Fruit fly (Drosophila melanogaster) whole organism, embryonic: Measurements from ENCODE around the gene Gr61a.

ENCODE experiments used
- ATbp ChIP-seq: fragments of 200-800 bp; sonication (Bioruptor generic); optimal IDR thresholded peaks from 2 replicates; lab custom pipeline; 2017; ENCODE audit warnings: missing biosample characterization, mild to moderate bottlenecking, missing genetic modification characterization, missing genetic modification reagents
- Ada2b ChIP-seq: fragments of 200-800 bp; sonication (Bioruptor generic); IDR thresholded peaks from 2 replicates; pipeline ENCODE4 v1.3.6; 2022; ENCODE audit warnings: missing biosample characterization, missing genetic modification characterization
- Bteb2 ChIP-seq: fragments of 200-800 bp; sonication (Bioruptor generic); optimal IDR thresholded peaks from 2 replicates; lab custom pipeline; 2016; ENCODE audit warnings: missing biosample characterization, missing genetic modification characterization
- CG10366 ChIP-seq: fragments of 200-800 bp; sonication (Bioruptor generic); IDR thresholded peaks from 2 replicates; pipeline ENCODE4 v1.3.6; 2022; ENCODE audit warnings: missing biosample characterization, missing genetic modification characterization
- CG10654 ChIP-seq: fragments of 200-800 bp; sonication (Bioruptor generic); optimal IDR thresholded peaks from 2 replicates; lab custom pipeline; 2016; ENCODE audit warnings: missing biosample characterization, missing genetic modification characterization
- CG11456 ChIP-seq: fragments of 200-800 bp; sonication (Bioruptor generic); IDR thresholded peaks from 3 replicates; pipeline ENCODE4 v1.3.6; 2022; ENCODE audit warnings: missing biosample characterization, missing genetic modification characterization
- CG12659 ChIP-seq: fragments of 200-800 bp; sonication (Bioruptor generic); optimal IDR thresholded peaks from 3 replicates; lab custom pipeline; 2017; ENCODE audit warnings: mild to moderate bottlenecking, missing biosample characterization, missing genetic modification reagents, missing genetic modification characterization
- CG15514 ChIP-seq: fragments of 200-800 bp; sonication (Bioruptor generic); optimal IDR thresholded peaks from 3 replicates; lab custom pipeline; 2017; ENCODE audit warnings: missing biosample characterization, missing genetic modification characterization, mild to moderate bottlenecking, moderate library complexity, missing genetic modification reagents
- CG16813 ChIP-seq: fragments of 200-800 bp; sonication (Bioruptor generic); IDR thresholded peaks from 3 replicates; pipeline ENCODE4 v1.3.6; 2022; ENCODE audit warnings: missing biosample characterization, missing genetic modification characterization; ENCODE audit not compliant: partially characterized antibody
- CG17385 ChIP-seq: fragments of 200-800 bp; sonication (Bioruptor generic); optimal IDR thresholded peaks from 3 replicates; lab custom pipeline; 2018; ENCODE audit warnings: missing biosample characterization, mild to moderate bottlenecking, missing genetic modification characterization
- CG18262 ChIP-seq: fragments of 200-800 bp; optimal IDR thresholded peaks from 3 replicates; lab custom pipeline; 2019; ENCODE audit warnings: missing biosample characterization, mild to moderate bottlenecking, missing genetic modification characterization, moderate library complexity
- CG3407 ChIP-seq: fragments of 200-800 bp; sonication (Bioruptor generic); optimal IDR thresholded peaks from 2 replicates; lab custom pipeline; 2018; ENCODE audit warnings: missing biosample characterization, mild to moderate bottlenecking, missing genetic modification characterization
- CG34224 ChIP-seq: fragments of 200-800 bp; sonication (Bioruptor generic); IDR thresholded peaks from 3 replicates; pipeline ENCODE4 v1.3.6; 2022; ENCODE audit warnings: missing biosample characterization, missing genetic modification characterization; ENCODE audit not compliant: partially characterized antibody
- CG34422 ChIP-seq: fragments of 200-800 bp; sonication (Bioruptor generic); IDR thresholded peaks from 3 replicates; pipeline ENCODE4 v1.3.6; 2022; ENCODE audit warnings: missing biosample characterization, missing genetic modification characterization
- CG5180 ChIP-seq: fragments of 200-800 bp; sonication (Bioruptor generic); optimal IDR thresholded peaks from 3 replicates; lab custom pipeline; 2017; ENCODE audit warnings: missing biosample characterization, missing genetic modification characterization, mild to moderate bottlenecking, moderate library complexity, missing genetic modification reagents
- CG7271 ChIP-seq: fragments of 200-800 bp; sonication (Bioruptor generic); optimal IDR thresholded peaks from 2 replicates; lab custom pipeline; 2018; ENCODE audit warnings: missing biosample characterization, mild to moderate bottlenecking, missing genetic modification characterization, moderate library complexity
- CG7556 ChIP-seq: fragments of 200-800 bp; sonication (Bioruptor generic); optimal IDR thresholded peaks from 2 replicates; lab custom pipeline; 2017; ENCODE audit warnings: missing biosample characterization, mild to moderate bottlenecking, missing genetic modification characterization
- CG7987 ChIP-seq: fragments of 200-800 bp; sonication (Bioruptor generic); optimal IDR thresholded peaks from 2 replicates; lab custom pipeline; 2018; ENCODE audit warnings: missing biosample characterization, mild to moderate bottlenecking, missing genetic modification characterization, moderate library complexity
- CG9727 ChIP-seq: fragments of 200-800 bp; sonication (Bioruptor generic); optimal IDR thresholded peaks from 3 replicates; lab custom pipeline; 2017; ENCODE audit warnings: missing biosample characterization, mild to moderate bottlenecking, missing genetic modification characterization
- CG9797 ChIP-seq: fragments of 200-800 bp; sonication (Bioruptor generic); optimal IDR thresholded peaks from 3 replicates; lab custom pipeline; 2018; ENCODE audit warnings: missing biosample characterization, mild to moderate bottlenecking, missing genetic modification characterization
- Camta ChIP-seq: fragments of 200-800 bp; sonication (Bioruptor generic); optimal IDR thresholded peaks from 2 replicates; lab custom pipeline; 2016; ENCODE audit warnings: missing biosample characterization, missing genetic modification characterization
- CoRest ChIP-seq: fragments of 200-800 bp; sonication (Bioruptor generic); optimal IDR thresholded peaks from 3 replicates; lab custom pipeline; 2018; ENCODE audit warnings: missing biosample characterization, mild to moderate bottlenecking, missing genetic modification characterization, moderate library complexity
- D ChIP-seq, 2 experiments: fragments of 200-800 bp in 1 of 2; fragments of >200 bp in 1 of 2; sonication (Bioruptor generic) in 1 of 2; optimal IDR thresholded peaks; 2 replicates in 1 of 2; 3 replicates in 1 of 2; lab custom pipeline; 2017; ENCODE audit warnings: mild to moderate bottlenecking in 1 of 2, missing biosample characterization in 1 of 2, missing genetic modification characterization in 1 of 2, missing genetic modification reagents in 1 of 2
- Elba2 ChIP-seq: fragments of 200-800 bp; sonication (Bioruptor generic); optimal IDR thresholded peaks from 3 replicates; lab custom pipeline; 2016; ENCODE audit warnings: missing biosample characterization, missing genetic modification characterization
- Fer3 ChIP-seq: fragments of 200-800 bp; sonication (Bioruptor generic); optimal IDR thresholded peaks from 2 replicates; lab custom pipeline; 2018; ENCODE audit warnings: missing biosample characterization, mild to moderate bottlenecking, missing genetic modification characterization, moderate library complexity
- GATAe ChIP-seq: fragments of 200-800 bp; sonication (Bioruptor generic); conservative IDR thresholded peaks from 2 replicates; pipeline ENCODE4 v1.3.6; 2022; ENCODE audit warnings: missing biosample characterization, missing genetic modification characterization
- HHEX ChIP-seq: fragments of 200-800 bp; sonication (Bioruptor generic); optimal IDR thresholded peaks from 3 replicates; lab custom pipeline; 2017; ENCODE audit warnings: missing biosample characterization, mild to moderate bottlenecking, missing genetic modification characterization, missing genetic modification reagents
- HLHmδ ChIP-seq: fragments of 200-800 bp; sonication (Bioruptor generic); optimal IDR thresholded peaks from 2 replicates; lab custom pipeline; 2018; ENCODE audit warnings: missing biosample characterization, mild to moderate bottlenecking, missing genetic modification characterization, moderate library complexity
- HmgD ChIP-seq: fragments of 200-800 bp; sonication (Bioruptor generic); optimal IDR thresholded peaks from 3 replicates; lab custom pipeline; 2016; ENCODE audit warnings: missing biosample characterization, missing genetic modification characterization
- Hr39 ChIP-seq: fragments of >200 bp; optimal IDR thresholded peaks from 2 replicates; lab custom pipeline; 2017
- Mad ChIP-seq: fragments of 200-800 bp; sonication (Bioruptor generic); optimal IDR thresholded peaks from 2 replicates; lab custom pipeline; 2016; ENCODE audit warnings: missing biosample characterization, missing genetic modification characterization
- NC2β ChIP-seq: fragments of 200-800 bp; sonication (Bioruptor generic); optimal IDR thresholded peaks from 2 replicates; lab custom pipeline; 2016; ENCODE audit warnings: missing biosample characterization, missing genetic modification characterization
- NK7.1 ChIP-seq: fragments of 200-800 bp; sonication (Bioruptor generic); optimal IDR thresholded peaks from 3 replicates; lab custom pipeline; 2016; ENCODE audit warnings: missing biosample characterization, missing genetic modification characterization
- Optix ChIP-seq: fragments of 200-800 bp; sonication (Bioruptor generic); IDR thresholded peaks from 3 replicates; pipeline ENCODE4 v1.3.6; 2022; ENCODE audit warnings: missing biosample characterization, missing genetic modification characterization
- amos ChIP-seq: fragments of 200-800 bp; sonication (Bioruptor generic); IDR thresholded peaks from 2 replicates; pipeline ENCODE4 v1.3.6; 2022; ENCODE audit warnings: missing biosample characterization, missing genetic modification characterization; ENCODE audit not compliant: partially characterized antibody
- bbx ChIP-seq: fragments of 200-800 bp; sonication (Bioruptor generic); IDR thresholded peaks from 2 replicates; pipeline ENCODE4 v1.3.6; 2022; ENCODE audit warnings: missing biosample characterization, missing genetic modification characterization; ENCODE audit not compliant: partially characterized antibody
- cg ChIP-seq: fragments of 200-800 bp; sonication (Bioruptor generic); optimal IDR thresholded peaks from 3 replicates; lab custom pipeline; 2019; ENCODE audit warnings: missing biosample characterization, mild to moderate bottlenecking, missing genetic modification characterization, moderate library complexity
- disco-r ChIP-seq: fragments of 200-800 bp; sonication (Bioruptor generic); optimal IDR thresholded peaks from 2 replicates; lab custom pipeline; 2016; ENCODE audit warnings: missing biosample characterization, missing genetic modification characterization
- dm ChIP-seq: fragments of 200-800 bp; sonication (Bioruptor generic); optimal IDR thresholded peaks from 3 replicates; lab custom pipeline; 2016; ENCODE audit warnings: missing biosample characterization, missing genetic modification characterization
- en ChIP-seq: fragments of 200-800 bp; sonication (Bioruptor generic); optimal IDR thresholded peaks from 2 replicates; lab custom pipeline; 2016; ENCODE audit warnings: missing biosample characterization, missing genetic modification characterization
- kah ChIP-seq: fragments of 200-800 bp; sonication (Bioruptor generic); optimal IDR thresholded peaks from 2 replicates; lab custom pipeline; 2018; ENCODE audit warnings: missing biosample characterization, mild to moderate bottlenecking, missing genetic modification characterization
- nerfin-1 ChIP-seq: fragments of 200-800 bp; sonication (Bioruptor generic); optimal IDR thresholded peaks from 3 replicates; lab custom pipeline; 2019; ENCODE audit warnings: missing biosample characterization, mild to moderate bottlenecking, missing genetic modification characterization, moderate library complexity
- otp ChIP-seq: fragments of 200-800 bp; sonication (Bioruptor generic); IDR thresholded peaks from 3 replicates; pipeline ENCODE4, ENCODE4 v1.3.6; 2022; ENCODE audit warnings: missing biosample characterization, missing genetic modification characterization
- pho ChIP-seq: fragments of 200-800 bp; sonication (Bioruptor generic); optimal IDR thresholded peaks from 2 replicates; lab custom pipeline; 2016; ENCODE audit warnings: missing biosample characterization, missing genetic modification characterization
- row ChIP-seq: fragments of 200-800 bp; sonication (Bioruptor generic); IDR thresholded peaks from 3 replicates; pipeline ENCODE4 v1.3.6; 2022; ENCODE audit warnings: missing biosample characterization, missing genetic modification characterization
- sc ChIP-seq, 3 experiments: fragments of >200 bp in 2 of 3; fragments of 200-800 bp in 1 of 3; sonication (Bioruptor generic) in 1 of 3; optimal IDR thresholded peaks; 2 replicates in 2 of 3; 3 replicates in 1 of 3; lab custom pipeline; 2017; ENCODE audit warnings: mild to moderate bottlenecking in 1 of 3, missing biosample characterization in 1 of 3, missing genetic modification characterization in 1 of 3, missing genetic modification reagents in 1 of 3
- sens-2 ChIP-seq: fragments of 200-800 bp; sonication (Bioruptor generic); IDR thresholded peaks from 2 replicates; pipeline ENCODE4 v1.3.6; 2022; ENCODE audit warnings: missing biosample characterization, missing genetic modification characterization
- tna ChIP-seq: fragments of 200-800 bp; sonication (Bioruptor generic); IDR thresholded peaks from 2 replicates; pipeline ENCODE4 v1.3.6; 2022; ENCODE audit warnings: missing biosample characterization, missing genetic modification characterization; ENCODE audit not compliant: partially characterized antibody

Gr61a gene

DNA sequence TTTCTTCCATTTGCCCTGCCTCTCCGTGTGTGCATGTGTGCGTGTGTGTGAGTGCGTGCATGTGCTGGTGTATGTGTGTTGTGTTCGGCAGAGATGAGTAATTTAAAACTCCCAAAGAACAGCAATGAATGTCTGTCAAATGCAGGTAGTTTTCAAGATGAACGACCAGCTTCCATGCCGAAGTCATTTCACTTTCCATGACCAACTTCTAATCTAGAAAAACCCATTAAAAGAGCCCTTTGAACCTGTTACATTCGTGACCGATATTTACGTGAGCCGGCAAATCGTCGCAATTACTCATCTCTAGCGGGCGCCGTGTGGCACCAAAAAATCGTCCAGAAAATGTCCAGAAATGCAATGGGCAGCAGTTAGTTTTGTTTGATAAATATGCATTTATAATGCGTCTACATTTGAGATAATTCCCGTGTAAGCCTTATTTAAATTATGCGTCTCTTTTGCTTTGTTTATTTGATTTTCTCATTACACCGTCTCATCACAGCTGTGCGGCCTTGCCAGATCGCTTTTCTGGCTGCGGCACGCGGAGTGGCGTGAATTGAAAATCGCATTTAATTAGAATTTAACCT, 31.2 kb downstream of the Gr61a start (continued):
- TF ChIP-seq pho (GFP tag; lab: Kevin White, UChicago) (peak; percentile 47), Ada2b (0 out of 2 replicates have a peak, but pooled peaks have one; percentile 14), dm (peak; percentile 82), nerfin-1 (tag; lab: Kevin White, UChicago) (no peak), CG3407 (GFP tag; lab: Kevin White, UChicago) (no peak), CG7271 (no peak), cg (GFP tag; lab: Kevin White, UChicago) (peak; percentile 91), HHEX (no peak), CG16813 (peak; percentile 86), CG7987 (GFP tag; lab: Kevin White, UChicago) (no peak), Bteb2 (GFP tag; lab: Kevin White, UChicago) (peak; percentile 37), CG7556 (GFP tag; lab: Kevin White, UChicago) (no peak), CG10654 (GFP tag; lab: Kevin White, UChicago) (no peak), NK7.1 (GFP tag; lab: Kevin White, UChicago) (peak; percentile 26), Hr39 (lab: Kevin White, UChicago) (no peak), kah (GFP tag; lab: Kevin White, UChicago) (no peak), CG34422 (GFP tag; lab: Robert Waterston, UW) (peak; percentile 67), HmgD (peak; percentile 67), CG12659 (peak; percentile 19), CG17385 (GFP tag; lab: Kevin White, UChicago) (peak; percentile 31), CG18262 (tag; lab: Kevin White, UChicago) (no peak), tna (GFP tag; lab: Robert Waterston, UW) (peak; percentile 56; the same call in 1 of the 2 replicates), NC2β (GFP tag; lab: Kevin White, UChicago) (no peak), Mad (GFP tag; lab: Kevin White, UChicago) (peak; percentile 39), sens-2 (GFP tag; lab: Robert Waterston, UW) (no peak), CG9727 (GFP tag; lab: Kevin White, UChicago) (peak; percentile 37), disco-r (no peak), otp (GFP tag; lab: Robert Waterston, UW) (no peak), CG11456 (GFP tag; lab: Robert Waterston, UW) (peak; percentile 69; the same call in 2 of the 3 replicates), D (optimal IDR thresholded peaks at IDR 0.05; lab: Kevin White, UChicago) (no peak), D (GFP tag; optimal IDR thresholded peaks at IDR 0.05; lab: Kevin White, UChicago) (no peak), amos (GFP tag; lab: Robert Waterston, UW) (peak; percentile 76), Optix (peak; percentile 54; the same call in 1 of the 3 replicates), HLHmδ (GFP tag; lab: Kevin White, UChicago) (no peak), CG10366 (GFP tag; lab: Robert Waterston, UW) (no peak), Elba2 (GFP tag; lab: Kevin White, UChicago) (no peak), sc (optimal IDR thresholded peaks at IDR 0.05; lab: Kevin White, UChicago) (no peak), sc (GFP tag; optimal IDR thresholded peaks at IDR 0.05; lab: Kevin White, UChicago) (no peak), row (GFP tag; lab: Robert Waterston, UW) (peak; percentile 81), Fer3 (tag; lab: Kevin White, UChicago) (peak; percentile 12), CoRest (peak; percentile 44), CG9797 (GFP tag; lab: Kevin White, UChicago) (no peak), en (GFP tag; lab: Kevin White, UChicago) (no peak), CG5180 (GFP tag; lab: Kevin White, UChicago) (no peak), bbx (GFP tag; lab: Robert Waterston, UW) (no peak; the same call in 1 of the 2 replicates), Camta (GFP tag; lab: Kevin White, UChicago) (peak; percentile 20), CG34224 (GFP tag; lab: Robert Waterston, UW) (peak; percentile 71), ATbp (GFP tag; lab: Kevin White, UChicago) (no peak), CG15514 (GFP tag; lab: Kevin White, UChicago) (peak; percentile 26), GATAe (GFP tag; lab: Robert Waterston, UW) (no peak)
